Fruit fly (Drosophila melanogaster): ENCODE results near the gene Gas41.
A peak's percentile ranks its signal among the peaks of the same experiment; 100 is the strongest.

Gene Gas41

DNA sequence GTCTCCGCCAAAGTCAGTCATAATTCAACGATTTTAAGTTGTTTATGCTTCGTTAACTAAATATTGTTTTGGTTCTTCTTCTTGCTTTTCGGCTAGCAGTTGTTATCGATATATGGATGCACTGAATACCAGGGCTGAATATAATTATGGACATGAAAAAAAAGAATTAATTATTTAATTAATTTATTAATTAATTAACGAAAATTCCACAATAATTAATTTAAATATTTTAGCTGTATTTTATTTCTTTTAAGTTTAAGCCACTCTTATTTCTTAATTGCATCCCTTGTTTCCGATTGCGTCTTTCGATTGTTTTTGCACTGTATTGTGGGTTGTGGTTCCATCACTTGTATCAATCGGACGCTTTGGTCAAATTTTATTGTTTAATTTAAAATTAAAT, at the start of gene Gas41, which contains the start of gene SA1 (continued):
- TF ChIP-seq dimm (GFP tag; IDR thresholded peaks at IDR 0.05) (peak; percentile 7; the same call in 1 of the 2 replicates), chm (GFP tag; IDR thresholded peaks at IDR 0.05) (peak; percentile 67), Usf (GFP tag; optimal IDR thresholded peaks at IDR 0.05) (no peak), ci (GFP tag; IDR thresholded peaks at IDR 0.05) (peak; percentile 88), CG18476 (GFP tag; optimal IDR thresholded peaks at IDR 0.05) (no peak), CG7987 (GFP tag; optimal IDR thresholded peaks at IDR 0.05) (peak; percentile 76), CG18011 (GFP tag; optimal IDR thresholded peaks at IDR 0.05) (peak; percentile 77), ftz-f1 (GFP tag; optimal IDR thresholded peaks at IDR 0.05) (no peak), br (optimal IDR thresholded peaks at IDR 0.05) (no peak), row (GFP tag; IDR thresholded peaks at IDR 0.05) (peak; percentile 98), CG2889 (GFP tag; IDR thresholded peaks at IDR 0.05) (peak; percentile 92), CG12104 (GFP tag; optimal IDR thresholded peaks at IDR 0.05) (no peak), amos (GFP tag; IDR thresholded peaks at IDR 0.05; ENCODE audit: partially characterized antibody) (peak; percentile 70; the same call in 1 of the 2 replicates), HLH54F (GFP tag; optimal IDR thresholded peaks at IDR 0.05) (peak; percentile 28), CG7963 (GFP tag; IDR thresholded peaks at IDR 0.05; ENCODE audit: partially characterized antibody) (0 out of 3 replicates have a peak, but pooled peaks have one; percentile 25), CG33213 (GFP tag; optimal IDR thresholded peaks at IDR 0.05) (peak; percentile 38), CG10543 (GFP tag; optimal IDR thresholded peaks at IDR 0.05) (peak; percentile 62), chn (GFP tag; optimal IDR thresholded peaks at IDR 0.05) (peak; percentile 63), CG8388 (GFP tag; optimal IDR thresholded peaks at IDR 0.05) (peak; percentile 93), mam (GFP tag; optimal IDR thresholded peaks at IDR 0.05) (peak; percentile 52), CG9727 (GFP tag; optimal IDR thresholded peaks at IDR 0.05) (peak; percentile 15), CG11696 (GFP tag; IDR thresholded peaks at IDR 0.05) (peak; percentile 54), CG7357 (GFP tag; IDR thresholded peaks at IDR 0.05) (peak; percentile 76; the same call in 2 of the 3 replicates), oc (tag; optimal IDR thresholded peaks at IDR 0.05) (no peak), CG4617 (GFP tag; optimal IDR thresholded peaks at IDR 0.05; ENCODE audit: borderline replicate concordance) (peak; percentile 92), Aef1 (GFP tag; IDR thresholded peaks at IDR 0.05) (no peak), D19B (GFP tag; optimal IDR thresholded peaks at IDR 0.05) (peak; percentile 48), CG18764 (GFP tag; optimal IDR thresholded peaks at IDR 0.05) (peak; percentile 83), run (tag; optimal IDR thresholded peaks at IDR 0.05) (peak; percentile 66), CG3847 (GFP tag; IDR thresholded peaks at IDR 0.05) (no peak), dati (GFP tag; IDR thresholded peaks at IDR 0.05) (no peak), knrl (GFP tag; IDR thresholded peaks at IDR 0.05; ENCODE audit: partially characterized antibody) (peak; percentile 84), CG3281 (GFP tag; optimal IDR thresholded peaks at IDR 0.05) (peak; percentile 85), ems (GFP tag; optimal IDR thresholded peaks at IDR 0.05) (no peak), CG11560 (tag; IDR thresholded peaks at IDR 0.05) (no peak), unpg (GFP tag; optimal IDR thresholded peaks at IDR 0.05) (no peak), Pdp1 (GFP tag; optimal IDR thresholded peaks at IDR 0.05) (peak in 1 of 2 experiments; percentile 56), Dp (GFP tag; optimal IDR thresholded peaks at IDR 0.05) (peak; percentile 42), crc (GFP tag; optimal IDR thresholded peaks at IDR 0.05) (no peak), dm (GFP tag; optimal IDR thresholded peaks at IDR 0.05) (peak; percentile 11), Sry-δ (GFP tag; optimal IDR thresholded peaks at IDR 0.05) (peak; percentile 95), CG15011 (GFP tag; optimal IDR thresholded peaks at IDR 0.05) (no peak), C15 (GFP tag; IDR thresholded peaks at IDR 0.05) (peak; percentile 65; the same call in 1 of the 3 replicates), ham (GFP tag; IDR thresholded peaks at IDR 0.05) (peak; percentile 62; the same call in 1 of the 2 replicates), MTF-1 (GFP tag; optimal IDR thresholded peaks at IDR 0.05; ENCODE audit: borderline replicate concordance) (peak; percentile 63), CG10654 (GFP tag; optimal IDR thresholded peaks at IDR 0.05) (peak; percentile 78), HmgZ (tag; optimal IDR thresholded peaks at IDR 0.05) (peak; percentile 84), vnd (GFP tag; IDR thresholded peaks at IDR 0.05; ENCODE audit: partially characterized antibody) (peak; percentile 76), CG17359 (tag; optimal IDR thresholded peaks at IDR 0.05) (peak; percentile 93), CG7745 (tag; optimal IDR thresholded peaks at IDR 0.05) (peak; percentile 74), CG3065 (GFP tag; optimal IDR thresholded peaks at IDR 0.05) (peak; percentile 84)

Measured in whole organism, embryonic.